Worm (Caenorhabditis elegans) whole organism, late embryonic: ENCODE measurements around the gene Y41D4B.4.

Experiments
- Y22D7AL.16 ChIP-seq: sonication (generic microtip); optimal IDR thresholded peaks from 2 replicates; lab custom pipeline; 2016; ENCODE audit warnings: missing genetic modification characterization, missing compliant biosample characterization
- ama-1 ChIP-seq: fragments of 150-350 bp; optimal IDR thresholded peaks from 2 replicates; lab custom pipeline; 2014
- ceh-14 ChIP-seq: sonication (generic microtip); optimal IDR thresholded peaks from 2 replicates; lab custom pipeline; 2016; ENCODE audit warnings: missing genotype, missing genetic modification characterization, missing compliant biosample characterization
- ceh-19 ChIP-seq: fragments of 200-800 bp; sonication (Bioruptor generic); optimal IDR thresholded peaks from 2 replicates; lab custom pipeline; 2018; ENCODE audit warnings: mild to moderate bottlenecking, missing genetic modification characterization, missing compliant biosample characterization
- ceh-2 ChIP-seq: sonication (generic microtip); optimal IDR thresholded peaks from 2 replicates; lab custom pipeline; 2016; ENCODE audit warnings: missing genotype, missing genetic modification characterization, missing compliant biosample characterization
- ceh-22 ChIP-seq: sonication (generic microtip); optimal IDR thresholded peaks from 2 replicates; lab custom pipeline; 2017; ENCODE audit warnings: missing biosample characterization, missing genetic modification characterization
- ceh-30 ChIP-seq: fragments of 150-350 bp; optimal IDR thresholded peaks from 2 replicates; lab custom pipeline; 2014; ENCODE audit warnings: missing biosample characterization, missing genetic modification characterization
- ceh-34 ChIP-seq: sonication (generic microtip); optimal IDR thresholded peaks from 2 replicates; lab custom pipeline; 2016; ENCODE audit warnings: mild to moderate bottlenecking, missing genetic modification characterization, missing compliant biosample characterization
- ceh-45 ChIP-seq: fragments of 200-800 bp; sonication (Bioruptor generic); IDR thresholded peaks from 2 replicates; pipeline ENCODE4 v1.3.6; 2022; ENCODE audit warnings: missing genetic modification reagents, missing genetic modification characterization, missing compliant biosample characterization
- ceh-6 ChIP-seq: fragments of 200-800 bp; sonication (Bioruptor generic); optimal IDR thresholded peaks from 2 replicates; lab custom pipeline; 2018; ENCODE audit warnings: mild to moderate bottlenecking, missing genetic modification characterization, missing compliant biosample characterization
- che-1 ChIP-seq: sonication (generic microtip); optimal IDR thresholded peaks from 2 replicates; lab custom pipeline; 2016; ENCODE audit warnings: mild to moderate bottlenecking, missing genetic modification characterization, missing compliant biosample characterization
- dve-1 ChIP-seq: sonication (generic microtip); optimal IDR thresholded peaks from 2 replicates; lab custom pipeline; 2017; ENCODE audit warnings: antibody characterized with exemption, mild to moderate bottlenecking, missing genetic modification characterization, missing compliant biosample characterization
- elt-2 ChIP-seq: sonication (generic microtip); optimal IDR thresholded peaks from 2 replicates; lab custom pipeline; 2016; ENCODE audit warnings: missing genetic modification reagents, missing genetic modification characterization, missing compliant biosample characterization
- fkh-10 ChIP-seq: fragments of 150-350 bp; optimal IDR thresholded peaks from 2 replicates; lab custom pipeline; 2014; ENCODE audit warnings: missing biosample characterization, missing genetic modification reagents, missing genetic modification characterization
- hlh-13 ChIP-seq: fragments of 200-800 bp; sonication (Bioruptor generic); optimal IDR thresholded peaks from 2 replicates; lab custom pipeline; 2018; ENCODE audit warnings: mild to moderate bottlenecking, missing genetic modification characterization, missing compliant biosample characterization
- hlh-6 ChIP-seq: sonication (generic microtip); optimal IDR thresholded peaks from 2 replicates; lab custom pipeline; 2016; ENCODE audit warnings: missing genotype, missing genetic modification characterization, missing compliant biosample characterization
- lin-11 ChIP-seq: fragments of 200-800 bp; sonication (Bioruptor generic); optimal IDR thresholded peaks from 2 replicates; lab custom pipeline; 2018; ENCODE audit warnings: mild to moderate bottlenecking, missing genetic modification characterization, missing compliant biosample characterization
- nhr-232 ChIP-seq: sonication (generic microtip); optimal IDR thresholded peaks from 2 replicates; lab custom pipeline; 2016; ENCODE audit warnings: missing genetic modification characterization, missing compliant biosample characterization
- npax-4 ChIP-seq: sonication (generic microtip); optimal IDR thresholded peaks from 2 replicates; lab custom pipeline; 2016; ENCODE audit warnings: missing genetic modification characterization, missing compliant biosample characterization
- pha-2 ChIP-seq: sonication (generic microtip); optimal IDR thresholded peaks from 2 replicates; lab custom pipeline; 2017; ENCODE audit warnings: mild to moderate bottlenecking, missing genetic modification characterization, missing compliant biosample characterization
- syd-9 ChIP-seq: sonication (generic microtip); optimal IDR thresholded peaks from 2 replicates; lab custom pipeline; 2016; ENCODE audit warnings: mild to moderate bottlenecking, missing genetic modification characterization, moderate library complexity, missing compliant biosample characterization
- unc-3 ChIP-seq, 2 experiments: fragments of 200-800 bp in 1 of 2; sonication (Bioruptor generic) in 1 of 2; sonication (generic microtip) in 1 of 2; conservative IDR thresholded peaks in 1 of 2; optimal IDR thresholded peaks in 1 of 2; 2 replicates each; pipeline versions ENCODE4 v1.3.6 to Lab custom; 2016 to 2022; ENCODE audit warnings: missing compliant biosample characterization in 2 of 2, missing genetic modification characterization in 2 of 2, missing genetic modification reagents in 1 of 2
- unc-55 ChIP-seq: sonication (generic microtip); optimal IDR thresholded peaks from 2 replicates; lab custom pipeline; 2017; ENCODE audit warnings: missing biosample characterization, missing genetic modification reagents, missing genetic modification characterization
- unc-86 ChIP-seq: sonication (generic microtip); optimal IDR thresholded peaks from 2 replicates; lab custom pipeline; 2016; ENCODE audit warnings: missing genetic modification characterization, missing compliant biosample characterization
- zip-5 ChIP-seq: sonication (generic microtip); optimal IDR thresholded peaks from 2 replicates; lab custom pipeline; 2016; ENCODE audit warnings: missing genetic modification characterization, missing compliant biosample characterization

Y41D4B.4 gene

ce11 chrIV:1659978-1660377 is at the start of gene Y41D4B.4:
Gene Y41D4B.4, plus strand, starts transcription at chrIV:1660110.
- TF ChIP-seq Y22D7AL.16 (tag; lab: Kevin White, UChicago): no peak
- no peak for TF ChIP-seq zip-5 (tag; lab: Kevin White, UChicago)
- no peak for TF ChIP-seq hlh-13 (GFP tag; lab: Kevin White, UChicago)
- no peak for TF ChIP-seq unc-86 (tag; lab: Kevin White, UChicago)
- TF ChIP-seq ceh-2 (tag; lab: Kevin White, UChicago): no peak
- no peak for TF ChIP-seq ceh-6 (GFP tag; lab: Kevin White, UChicago)
- TF ChIP-seq nhr-232: no peak
- no peak for TF ChIP-seq ceh-45 (GFP tag; lab: Robert Waterston, UW)
- TF ChIP-seq ceh-34 (tag; lab: Kevin White, UChicago): no peak
- no peak for TF ChIP-seq ceh-19
- TF ChIP-seq ceh-22: no peak
- TF ChIP-seq syd-9 (tag; lab: Kevin White, UChicago): no peak
- no peak for TF ChIP-seq fkh-10 (GFP tag; lab: Kevin White, UChicago)
- no peak for TF ChIP-seq npax-4

ce11 chrIV:1613592-1613991 is 46.3 kb upstream of the Y41D4B.4 start, which contains the start of gene nhr-122:
Gene nhr-122, plus strand, starts transcription at chrIV:1613892.
- TF ChIP-seq ceh-34 (tag; lab: Kevin White, UChicago): no peak
- TF ChIP-seq elt-2 (tag; lab: Kevin White, UChicago): no peak

ce11 chrIV:1619519-1620311 is 40.2 kb upstream of the Y41D4B.4 start, which contains the start of gene nhr-92:
Gene nhr-92, plus strand, starts transcription at chrIV:1620094.
- TF ChIP-seq elt-2 (tag; lab: Kevin White, UChicago): peak; percentile 15
- no peak for TF ChIP-seq ceh-14 (tag; lab: Kevin White, UChicago)
- no peak for TF ChIP-seq Y22D7AL.16 (tag; lab: Kevin White, UChicago)

ce11 chrIV:1623712-1624111 is 36.2 kb upstream of the Y41D4B.4 start, which contains the start of gene nhr-87:
Gene nhr-87, plus strand, starts transcription at chrIV:1624029.
- TF ChIP-seq unc-55 (GFP tag; lab: Kevin White, UChicago) (peak; percentile 50), unc-3 (GFP tag; conservative IDR thresholded peaks at IDR 0.05; lab: Robert Waterston, UW) (no peak), unc-3 (tag; optimal IDR thresholded peaks at IDR 0.05; lab: Kevin White, UChicago) (no peak)

ce11 chrIV:1624447-1624846 is 35.5 kb upstream of the Y41D4B.4 start:
- TF ChIP-seq che-1 (no peak), syd-9 (tag; lab: Kevin White, UChicago) (no peak), ceh-30 (tag; lab: Kevin White, UChicago) (peak; percentile 99)

ce11 chrIV:1626342-1626855 is 33.5 kb upstream of the Y41D4B.4 start, which contains the start of gene nhr-146:
Gene nhr-146, plus strand, starts transcription at chrIV:1626805.
- TF ChIP-seq dve-1 (tag; lab: Kevin White, UChicago): no peak
- TF ChIP-seq ama-1 (lab: Kevin White, UChicago): no peak
- TF ChIP-seq, all 69 proteins: peak for 0

ce11 chrIV:1628281-1628680 is 31.6 kb upstream of the Y41D4B.4 start:
- TF ChIP-seq pha-2 (tag; lab: Kevin White, UChicago) (no peak), lin-11 (tag; lab: Kevin White, UChicago) (no peak), hlh-6 (no peak), dve-1 (tag; lab: Kevin White, UChicago) (peak; percentile 74), zip-5 (tag; lab: Kevin White, UChicago) (no peak)
- TF ChIP-seq, all 69 proteins: peak for 1
